Worm (Caenorhabditis elegans) whole organism, L2 larva: ENCODE results near the gene T25E4.2.
"Not testable (repeated sequence)": the region's sequence is repeated elsewhere in the genome, so short reads cannot be mapped to it uniquely, and the experiment has no call there.

Experiments
- ama-1 ChIP-seq: fragments of 150-350 bp; optimal IDR thresholded peaks from 2 replicates; lab custom pipeline; 2018; ENCODE audit warnings: inconsistent platforms
- egl-27 ChIP-seq: sonication (generic microtip); optimal IDR thresholded peaks from 3 replicates; lab custom pipeline; 2017; ENCODE audit warnings: missing biosample characterization, missing genetic modification reagents, missing genetic modification characterization
- lin-11 ChIP-seq: fragments of 150-350 bp; sonication (generic microtip); optimal IDR thresholded peaks from 2 replicates; lab custom pipeline; 2014; ENCODE audit warnings: missing biosample characterization, missing genetic modification characterization, inconsistent platforms, mixed read lengths
- lin-39 ChIP-seq: fragments of 150-350 bp; optimal IDR thresholded peaks from 2 replicates; lab custom pipeline; 2014; ENCODE audit warnings: missing biosample characterization, missing genetic modification reagents, missing genetic modification characterization
- lsy-2 ChIP-seq, 2 experiments: fragments of 150-350 bp in 1 of 2; sonication (generic microtip) in 1 of 2; optimal IDR thresholded peaks; 2 replicates each; lab custom pipeline; 2014 to 2017; ENCODE audit warnings: missing biosample characterization in 2 of 2, missing genetic modification characterization in 2 of 2
- nhr-25 ChIP-seq: fragments of 150-350 bp; sonication (generic microtip); optimal IDR thresholded peaks from 3 replicates; lab custom pipeline; 2014; ENCODE audit warnings: missing biosample characterization, missing genetic modification characterization
- nhr-77 ChIP-seq: fragments of 150-350 bp; optimal IDR thresholded peaks from 2 replicates; lab custom pipeline; 2014; ENCODE audit warnings: missing biosample characterization, missing genetic modification characterization
- unc-39 ChIP-seq: fragments of 150-350 bp; optimal IDR thresholded peaks from 2 replicates; lab custom pipeline; 2014; ENCODE audit warnings: missing biosample characterization, missing genetic modification characterization
- unc-62 ChIP-seq: fragments of 150-350 bp; optimal IDR thresholded peaks from 2 replicates; lab custom pipeline; 2014; ENCODE audit warnings: missing biosample characterization, missing genetic modification reagents, missing genetic modification characterization
- zag-1 ChIP-seq: fragments of 150-350 bp; optimal IDR thresholded peaks from 2 replicates; lab custom pipeline; 2014; ENCODE audit warnings: missing biosample characterization, missing genetic modification characterization

- TF ChIP-seq lsy-2 (tag; optimal IDR thresholded peaks at IDR 0.05; lab: Kevin White, UChicago); egl-27 (tag; lab: Kevin White, UChicago); ama-1 (lab: Kevin White, UChicago); unc-62; nhr-77 (tag; lab: Kevin White, UChicago); nhr-25 (tag; lab: Kevin White, UChicago); lin-11 (tag; lab: Kevin White, UChicago); lin-39; unc-39; zag-1 (tag; lab: Kevin White, UChicago): not testable (repeated sequence)
These were observed 47.3 kb downstream of the T25E4.2 start, which contains the start of gene hlh-25 for ce11 chrII:5534939-5535338.
